Worm (Caenorhabditis elegans): ENCODE results near the gene nos-3.

The nos-3 gene

DNA sequence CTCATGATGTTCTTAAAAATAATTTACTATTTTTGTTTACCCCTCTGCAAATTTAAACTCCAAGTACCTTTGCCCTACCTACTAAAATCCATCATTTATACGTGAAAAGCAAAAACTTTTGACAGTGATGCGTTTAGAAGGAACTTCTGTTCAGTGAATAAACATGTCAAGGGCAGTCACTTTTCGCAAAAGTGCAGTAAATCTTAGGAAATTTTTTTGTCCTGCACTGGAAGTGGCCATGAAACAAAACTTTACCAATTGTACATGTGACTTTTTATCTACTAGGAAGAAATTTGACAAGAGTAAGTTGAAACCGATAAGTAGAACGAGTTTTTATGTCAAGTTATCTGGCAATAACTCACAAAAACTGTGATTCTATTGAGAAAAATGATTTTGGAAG lies 40.1 kb downstream of the nos-3 start:
- TF ChIP-seq pqm-1 (tag; optimal IDR thresholded peaks at IDR 0.05) (no peak), ttx-3 (tag; optimal IDR thresholded peaks at IDR 0.05) (no peak), tbx-2 (tag; optimal IDR thresholded peaks at IDR 0.05) (no peak), ceh-9 (tag; optimal IDR thresholded peaks at IDR 0.05) (no peak), K09A11.1 (tag; optimal IDR thresholded peaks at IDR 0.05; ENCODE audit: insufficient read depth) (no peak), ahr-1 (tag; optimal IDR thresholded peaks at IDR 0.05) (no peak), pat-9 (tag; optimal IDR thresholded peaks at IDR 0.05) (no peak), ama-1 (optimal IDR thresholded peaks at IDR 0.05) (no peak), pha-4 (tag; optimal IDR thresholded peaks at IDR 0.05) (no peak), pha-2 (tag; optimal IDR thresholded peaks at IDR 0.05) (no peak), dve-1 (tag; optimal IDR thresholded peaks at IDR 0.05) (no peak), fkh-6 (tag; optimal IDR thresholded peaks at IDR 0.05) (no peak), unc-55 (GFP tag; optimal IDR thresholded peaks at IDR 0.05) (no peak), fax-1 (tag; optimal IDR thresholded peaks at IDR 0.05) (no peak), gmeb-2 (tag; optimal IDR thresholded peaks at IDR 0.05) (no peak), hlh-6 (tag; optimal IDR thresholded peaks at IDR 0.05) (no peak)

DNA sequence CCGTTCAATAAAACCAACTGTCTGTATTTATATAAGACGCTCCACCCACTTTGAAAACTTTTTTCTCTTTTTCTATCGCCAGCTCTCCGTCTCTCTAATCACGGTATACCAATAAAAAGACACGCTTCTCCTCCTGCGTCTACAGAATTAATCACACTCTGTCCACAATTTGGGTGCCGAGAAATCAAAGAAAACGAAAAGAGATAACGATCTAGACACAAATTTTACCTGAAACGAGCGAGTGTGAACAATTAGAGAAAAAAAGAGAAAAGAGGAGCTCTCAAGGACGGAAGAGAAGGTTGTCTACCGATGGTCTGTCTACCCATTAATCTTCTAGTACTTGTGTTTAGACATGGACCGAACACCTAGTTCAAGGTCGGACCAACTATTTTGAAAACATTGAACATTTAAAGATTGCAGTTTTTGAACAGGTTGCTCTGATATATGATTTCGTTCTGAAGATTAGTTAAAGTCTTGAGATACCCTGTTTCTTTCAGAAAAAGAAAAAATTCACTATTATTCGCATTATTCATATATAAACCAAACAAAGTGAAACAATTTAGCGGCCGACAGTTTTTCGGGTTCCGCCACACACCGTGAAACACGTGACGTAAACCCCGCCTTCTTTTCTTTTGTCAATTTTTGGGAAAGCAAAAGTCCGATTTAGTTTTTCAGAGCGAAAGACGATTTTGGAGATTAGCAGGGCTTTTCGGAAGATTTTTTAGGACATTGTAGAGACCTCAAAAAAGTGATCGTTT lies 41.5 kb downstream of the nos-3 start, which contains the start of gene cyp-13A2:
TSS of gene cyp-13A2 (minus strand) at position 235 of the 758 bp plus-strand sequence.
- TF ChIP-seq elt-2 (tag; optimal IDR thresholded peaks at IDR 0.05) (peak; percentile 30), hlh-30 (tag; optimal IDR thresholded peaks at IDR 0.05; ENCODE audit: insufficient read depth) (peak; percentile 24), dmd-4 (tag; optimal IDR thresholded peaks at IDR 0.05; ENCODE audit: borderline replicate concordance) (no peak), nhr-11 (tag; optimal IDR thresholded peaks at IDR 0.05) (peak; percentile 13), tbx-2 (tag; optimal IDR thresholded peaks at IDR 0.05) (no peak), fax-1 (tag; optimal IDR thresholded peaks at IDR 0.05) (no peak), K02D7.2 (tag; optimal IDR thresholded peaks at IDR 0.05) (no peak), rnt-1 (tag; optimal IDR thresholded peaks at IDR 0.05) (peak; percentile 2), ceh-22 (tag; optimal IDR thresholded peaks at IDR 0.05) (no peak), tbx-7 (tag; optimal IDR thresholded peaks at IDR 0.05) (no peak)

DNA sequence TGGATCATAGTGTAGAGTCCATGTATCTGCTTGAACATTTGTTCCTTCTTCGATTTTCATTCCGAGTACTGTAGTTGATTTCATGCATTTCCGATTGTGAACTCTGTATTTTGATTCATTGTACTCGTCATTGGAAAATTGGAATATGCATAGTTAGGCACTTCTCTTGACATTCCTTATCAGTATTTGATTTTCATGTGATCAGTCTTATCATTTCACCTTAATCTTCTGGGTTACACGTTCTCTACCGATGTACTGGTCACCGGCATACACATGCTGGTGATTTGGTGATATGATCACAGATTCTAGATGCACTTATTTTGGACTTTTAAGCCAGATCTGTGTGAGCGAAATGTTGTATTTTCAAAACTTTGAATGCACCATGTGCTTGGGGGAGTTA lies 45.1 kb downstream of the nos-3 start:
- TF ChIP-seq elt-2 (tag; optimal IDR thresholded peaks at IDR 0.05) (peak; percentile 86), ceh-19 (GFP tag; optimal IDR thresholded peaks at IDR 0.05) (no peak), unc-3 (GFP tag; conservative IDR thresholded peaks at IDR 0.05) (no peak), unc-3 (tag; optimal IDR thresholded peaks at IDR 0.05) (no peak), ceh-45 (GFP tag; IDR thresholded peaks at IDR 0.05) (no peak), gmeb-2 (tag; optimal IDR thresholded peaks at IDR 0.05) (no peak)

DNA sequence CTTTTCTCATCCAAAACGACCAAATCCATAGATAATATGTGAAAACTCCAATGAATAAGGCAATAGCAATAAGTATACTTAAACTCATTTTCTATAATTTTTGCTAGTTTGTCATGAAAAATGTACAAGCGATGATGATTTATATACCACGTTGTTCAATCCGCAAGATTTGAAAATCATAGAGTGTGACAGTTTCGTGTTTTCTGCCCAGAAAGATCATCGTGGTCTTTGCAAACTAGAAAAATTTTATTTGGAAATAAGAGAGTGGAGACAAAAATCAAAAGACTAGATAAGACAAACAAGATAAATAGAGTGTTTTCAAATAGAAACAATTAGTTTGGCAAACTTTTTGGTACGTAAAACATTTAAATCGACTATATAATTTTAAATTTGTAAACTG lies 47.1 kb downstream of the nos-3 start, which contains the start of gene cyp-13A3:
TSS of gene cyp-13A3 (minus strand) at position 101 of the 400 bp plus-strand sequence.
- TF ChIP-seq sox-4 (tag; optimal IDR thresholded peaks at IDR 0.05), result no peak

DNA sequence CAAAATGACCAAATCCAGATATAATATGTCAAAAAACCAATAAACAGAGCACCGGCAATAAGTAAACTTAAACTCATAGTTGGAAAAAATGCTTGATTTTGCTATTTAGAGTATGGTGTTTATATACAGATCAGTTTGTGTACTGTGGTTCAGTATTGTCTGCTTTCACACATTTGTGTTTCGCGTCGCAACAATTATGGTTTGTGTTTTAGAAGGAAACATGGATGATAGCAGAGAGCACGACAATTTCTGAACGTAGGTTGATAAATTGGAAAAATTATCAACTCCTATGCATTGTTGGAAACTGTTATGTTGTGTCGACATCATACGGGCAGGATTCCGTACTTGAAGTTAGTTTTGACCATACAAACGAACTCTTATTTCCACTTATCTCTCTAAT lies 51.5 kb downstream of the nos-3 start, which contains the start of gene cyp-13A4:
TSS of gene cyp-13A4 (minus strand) at position 77 of the 400 bp plus-strand sequence.
- TF ChIP-seq mec-3 (tag; optimal IDR thresholded peaks at IDR 0.05; ENCODE audit: borderline replicate concordance) (no peak), Y22D7AL.16 (tag; optimal IDR thresholded peaks at IDR 0.05) (no peak), ztf-16 (tag; optimal IDR thresholded peaks at IDR 0.05) (no peak), T23F11.4 (GFP tag; optimal IDR thresholded peaks at IDR 0.05) (no peak), ceh-2 (tag; optimal IDR thresholded peaks at IDR 0.05) (no peak), hlh-8 (tag; optimal IDR thresholded peaks at IDR 0.05) (no peak), ttx-3 (tag; optimal IDR thresholded peaks at IDR 0.05) (no peak), pax-1 (tag; optimal IDR thresholded peaks at IDR 0.05) (no peak), tbx-7 (tag; optimal IDR thresholded peaks at IDR 0.05) (no peak), unc-3 (GFP tag; conservative IDR thresholded peaks at IDR 0.05) (no peak), unc-3 (tag; optimal IDR thresholded peaks at IDR 0.05) (no peak), K09A11.1 (tag; optimal IDR thresholded peaks at IDR 0.05; ENCODE audit: insufficient read depth) (no peak), K02D7.2 (tag; optimal IDR thresholded peaks at IDR 0.05) (no peak)
